Fruit fly (Drosophila melanogaster) whole organism, wandering third instar larva: ENCODE measurements around the gene CG11696.
"Not testable (repeated sequence)": the region's sequence is repeated elsewhere in the genome, so short reads cannot be mapped to it uniquely, and the experiment has no call there.

Experiments used
- Abd-B ChIP-seq: fragments of >200 bp; optimal IDR thresholded peaks from 2 replicates; lab custom pipeline; 2017; ENCODE audit warnings: missing biosample characterization, missing genetic modification characterization
- CG32264 ChIP-seq: fragments of 200-800 bp; sonication (Bioruptor generic); optimal IDR thresholded peaks from 2 replicates; lab custom pipeline; 2016; ENCODE audit warnings: missing biosample characterization, missing genetic modification characterization
- CG9705 ChIP-seq: fragments of 200-800 bp; sonication (Bioruptor generic); optimal IDR thresholded peaks from 2 replicates; lab custom pipeline; 2018; ENCODE audit warnings: missing biosample characterization, mild to moderate bottlenecking, missing genetic modification characterization
- CrebA ChIP-seq: fragments of 200-800 bp; sonication (Bioruptor generic); optimal IDR thresholded peaks from 2 replicates; lab custom pipeline; 2016; ENCODE audit warnings: missing biosample characterization, mild to moderate bottlenecking, missing genetic modification characterization, borderline replicate concordance
- Dfd ChIP-seq: fragments of >200 bp; optimal IDR thresholded peaks from 2 replicates; lab custom pipeline; 2017; ENCODE audit warnings: missing biosample characterization, missing genetic modification characterization
- Dif ChIP-seq: fragments of 200-275, 200-300 bp; sonication (Bioruptor generic); optimal IDR thresholded peaks from 2 replicates; lab custom pipeline; 2018; ENCODE audit warnings: missing biosample characterization, missing genetic modification characterization; ENCODE audit not compliant: partially characterized antibody
- GATAd ChIP-seq: sonication (Bioruptor generic); optimal IDR thresholded peaks from 2 replicates; lab custom pipeline; 2016; ENCODE audit warnings: missing biosample characterization, missing genetic modification characterization
- HLH106 ChIP-seq: fragments of 200-800 bp; optimal IDR thresholded peaks from 3 replicates; lab custom pipeline; 2019; ENCODE audit warnings: missing biosample characterization, mild to moderate bottlenecking, missing genetic modification characterization, moderate library complexity
- Hnf4 ChIP-seq: fragments of 200-800 bp; sonication (Bioruptor generic); optimal IDR thresholded peaks from 2 replicates; lab custom pipeline; 2016; ENCODE audit warnings: missing biosample characterization, mild to moderate bottlenecking, missing genetic modification characterization
- Hr78 ChIP-seq: fragments of >200 bp; optimal IDR thresholded peaks from 2 replicates; lab custom pipeline; 2017; ENCODE audit warnings: missing biosample characterization, missing genetic modification characterization
- Hr83 ChIP-seq: fragments of 200-300 bp; sonication (Bioruptor generic); optimal IDR thresholded peaks from 2 replicates; lab custom pipeline; 2016; ENCODE audit warnings: missing biosample characterization, mild to moderate bottlenecking, missing genetic modification characterization, moderate library complexity; ENCODE audit not compliant: poor library complexity, severe bottlenecking
- Jra ChIP-seq: sonication (Bioruptor generic); optimal IDR thresholded peaks from 2 replicates; lab custom pipeline; 2016; ENCODE audit warnings: missing biosample characterization, missing genetic modification characterization
- Mio ChIP-seq: sonication (Bioruptor generic); optimal IDR thresholded peaks from 2 replicates; lab custom pipeline; 2016; ENCODE audit warnings: missing biosample characterization, missing genetic modification characterization
- Myc ChIP-seq: fragments of >200 bp; optimal IDR thresholded peaks from 2 replicates; lab custom pipeline; 2017
- N ChIP-seq: fragments of >200 bp; optimal IDR thresholded peaks from 2 replicates; lab custom pipeline; 2018; ENCODE audit warnings: missing biosample characterization, missing external identifiers, missing genetic modification characterization
- OdsH ChIP-seq: fragments of 200-800 bp; sonication (Bioruptor generic); optimal IDR thresholded peaks from 2 replicates; lab custom pipeline; 2016; ENCODE audit warnings: missing biosample characterization, mild to moderate bottlenecking, missing genetic modification characterization
- Rel ChIP-seq, 2 experiments: fragments of 200-800 bp; sonication (Bioruptor generic) in 1 of 2; optimal IDR thresholded peaks; 2 replicates in 1 of 2; 3 replicates in 1 of 2; lab custom pipeline; 2016 to 2019; ENCODE audit warnings: mild to moderate bottlenecking in 2 of 2, missing biosample characterization in 2 of 2, missing genetic modification characterization in 2 of 2, moderate library complexity in 1 of 2
- Sp1 ChIP-seq: fragments of 200-800 bp; sonication (Bioruptor generic); optimal IDR thresholded peaks from 3 replicates; lab custom pipeline; 2019; ENCODE audit warnings: missing biosample characterization, mild to moderate bottlenecking, missing genetic modification characterization, moderate library complexity
- Vsx2 ChIP-seq: fragments of 200-300, 225-300 bp; sonication (Bioruptor generic); optimal IDR thresholded peaks from 2 replicates; lab custom pipeline; 2018; ENCODE audit warnings: missing biosample characterization, missing genetic modification characterization; ENCODE audit not compliant: partially characterized antibody
- br ChIP-seq: fragments of 200-800 bp; sonication (Bioruptor generic); optimal IDR thresholded peaks from 2 replicates; lab custom pipeline; 2016; ENCODE audit warnings: missing biosample characterization, missing genetic modification characterization
- brk ChIP-seq: fragments of 200-800 bp; sonication (Bioruptor generic); optimal IDR thresholded peaks from 2 replicates; lab custom pipeline; 2016; ENCODE audit warnings: missing biosample characterization, mild to moderate bottlenecking, missing genetic modification characterization
- dl ChIP-seq, 2 experiments: fragments of 175-275, 200-275 bp in 1 of 2; fragments of 200-275 bp in 1 of 2; sonication (Bioruptor generic); optimal IDR thresholded peaks; lab custom pipeline; 2018; ENCODE audit warnings: mild to moderate bottlenecking in 2 of 2, missing biosample characterization in 2 of 2, missing genetic modification characterization in 2 of 2, moderate library complexity in 2 of 2; ENCODE audit not compliant: partially characterized antibody in 2 of 2, insufficient read depth in 1 of 2
- dmrt93B ChIP-seq: fragments of 200-800 bp; sonication (Bioruptor generic); optimal IDR thresholded peaks from 2 replicates; lab custom pipeline; 2018; ENCODE audit warnings: missing biosample characterization, mild to moderate bottlenecking, missing genetic modification characterization
- dsf ChIP-seq: sonication (Bioruptor generic); optimal IDR thresholded peaks from 2 replicates; lab custom pipeline; 2016; ENCODE audit warnings: missing biosample characterization, missing genetic modification characterization, borderline replicate concordance
- ey ChIP-seq: fragments of 200-800 bp; sonication (Bioruptor generic); optimal IDR thresholded peaks from 2 replicates; lab custom pipeline; 2016; ENCODE audit warnings: missing biosample characterization, missing genetic modification characterization
- foxo ChIP-seq, 2 experiments: fragments of 200-800 bp; sonication (Bioruptor generic); optimal IDR thresholded peaks; 2 replicates in 1 of 2; 3 replicates in 1 of 2; lab custom pipeline; 2016 to 2017; ENCODE audit warnings: missing biosample characterization in 2 of 2, missing genetic modification characterization in 2 of 2
- fru ChIP-seq: fragments of 200-800 bp; sonication (Bioruptor generic); optimal IDR thresholded peaks from 3 replicates; lab custom pipeline; 2016; ENCODE audit warnings: missing biosample characterization, mild to moderate bottlenecking, missing genetic modification characterization
- h ChIP-seq: fragments of 200-800 bp; sonication (Bioruptor generic); optimal IDR thresholded peaks from 3 replicates; lab custom pipeline; 2016; ENCODE audit warnings: missing biosample characterization, mild to moderate bottlenecking, missing genetic modification characterization
- jim ChIP-seq: fragments of 175-275, 200-325 bp; sonication (Bioruptor generic); optimal IDR thresholded peaks from 2 replicates; lab custom pipeline; 2016; ENCODE audit warnings: missing biosample characterization, mild to moderate bottlenecking, missing genetic modification characterization
- lola ChIP-seq: fragments of >200 bp; optimal IDR thresholded peaks from 2 replicates; lab custom pipeline; 2017; ENCODE audit warnings: missing biosample characterization, missing genetic modification characterization
- pan ChIP-seq: fragments of >200 bp; optimal IDR thresholded peaks from 2 replicates; lab custom pipeline; 2017
- psq ChIP-seq: fragments of 200-800 bp; sonication (Bioruptor generic); optimal IDR thresholded peaks from 3 replicates; lab custom pipeline; 2017; ENCODE audit warnings: missing biosample characterization, mild to moderate bottlenecking, missing genetic modification characterization, moderate library complexity
- rgr ChIP-seq: fragments of 200-800 bp; sonication (Bioruptor generic); optimal IDR thresholded peaks from 3 replicates; lab custom pipeline; 2016; ENCODE audit warnings: missing biosample characterization, mild to moderate bottlenecking, missing genetic modification characterization
- sage ChIP-seq: fragments of 200-800 bp; sonication (Bioruptor generic); optimal IDR thresholded peaks from 2 replicates; lab custom pipeline; 2016; ENCODE audit warnings: missing biosample characterization, mild to moderate bottlenecking, missing genetic modification characterization
- sv ChIP-seq: fragments of 200-800 bp; sonication (Bioruptor generic); optimal IDR thresholded peaks from 3 replicates; lab custom pipeline; 2016; ENCODE audit warnings: missing biosample characterization, missing genetic modification characterization
- tai ChIP-seq: sonication (Bioruptor generic); optimal IDR thresholded peaks from 2 replicates; lab custom pipeline; 2016; ENCODE audit warnings: missing biosample characterization, missing genetic modification characterization
- usp ChIP-seq: fragments of >200 bp; optimal IDR thresholded peaks from 2 replicates; lab custom pipeline; 2017; ENCODE audit warnings: missing biosample characterization, missing genetic modification characterization
- woc ChIP-seq: sonication (Bioruptor generic); optimal IDR thresholded peaks from 2 replicates; lab custom pipeline; 2016; ENCODE audit warnings: missing biosample characterization, mild to moderate bottlenecking, missing genetic modification characterization

CG11696 gene

DNA sequence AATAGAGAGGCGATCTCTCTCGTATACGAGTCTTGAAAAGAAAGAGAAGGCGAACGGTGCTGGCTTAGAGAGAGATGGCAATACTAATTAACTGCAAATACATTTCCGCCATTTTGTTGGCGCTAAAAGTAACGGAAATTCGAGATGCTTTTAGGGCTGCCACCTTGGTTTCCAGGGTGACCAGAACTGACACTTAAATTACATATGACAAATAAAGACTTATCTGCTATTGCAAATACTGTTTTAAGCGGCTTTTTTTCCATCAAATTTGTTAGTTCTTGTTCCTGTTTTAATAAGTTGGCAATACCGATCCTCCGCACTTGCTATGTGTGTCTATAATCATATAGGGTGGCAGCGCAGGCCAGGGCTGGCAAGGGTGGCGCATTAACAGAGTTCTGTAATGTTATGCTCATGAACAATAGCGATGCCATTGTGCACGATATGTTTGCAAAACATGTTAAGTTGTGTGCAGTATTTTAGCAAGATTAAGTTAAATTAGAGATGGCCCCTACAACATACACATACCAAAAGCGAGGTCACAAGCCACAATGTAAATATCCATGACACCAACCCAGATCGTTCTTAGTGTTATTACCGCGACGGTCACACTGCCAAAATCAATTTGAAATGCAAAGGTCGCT lies 6.8 kb downstream of the CG11696 start, which contains the start of gene nod (continued):
- TF ChIP-seq foxo (GFP tag; optimal IDR thresholded peaks at IDR 0.05; lab: Kevin White, UChicago) (peak in 1 of 2 experiments; percentile 71), tai (GFP tag; lab: Kevin White, UChicago) (no peak), Sp1 (GFP tag; lab: Kevin White, UChicago) (peak; percentile 43), dsf (GFP tag; lab: Kevin White, UChicago) (no peak)

DNA sequence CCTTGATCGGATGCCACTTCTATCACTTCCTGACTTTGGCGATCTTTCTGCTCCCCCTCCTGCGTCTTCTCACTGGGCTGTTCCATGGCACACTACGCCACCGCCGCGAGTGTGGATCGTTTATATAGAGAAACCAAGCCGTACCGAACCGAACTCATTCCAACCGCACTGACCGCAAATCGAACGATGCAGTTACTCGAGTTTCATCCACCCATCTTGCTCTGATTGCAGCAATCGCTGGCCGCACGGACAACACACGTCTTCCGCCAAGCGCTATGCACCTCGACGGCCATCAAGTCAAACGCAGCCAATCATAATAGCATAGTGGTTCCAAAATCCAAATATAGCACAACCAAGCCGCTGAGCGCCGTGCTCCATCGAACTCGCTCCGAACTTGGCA lies 10.5 kb downstream of the CG11696 start, which contains the start of gene pkm:
Gene pkm (minus strand): TSS at position 101 of the 400 bp plus-strand sequence.
- no peak for TF ChIP-seq Hnf4
- TF ChIP-seq br, result no peak
- no peak for TF ChIP-seq Jra
- TF ChIP-seq ey (GFP tag; lab: Kevin White, UChicago), result no peak
- TF ChIP-seq CrebA, result no peak
- TF ChIP-seq woc (GFP tag; lab: Kevin White, UChicago), result no peak

DNA sequence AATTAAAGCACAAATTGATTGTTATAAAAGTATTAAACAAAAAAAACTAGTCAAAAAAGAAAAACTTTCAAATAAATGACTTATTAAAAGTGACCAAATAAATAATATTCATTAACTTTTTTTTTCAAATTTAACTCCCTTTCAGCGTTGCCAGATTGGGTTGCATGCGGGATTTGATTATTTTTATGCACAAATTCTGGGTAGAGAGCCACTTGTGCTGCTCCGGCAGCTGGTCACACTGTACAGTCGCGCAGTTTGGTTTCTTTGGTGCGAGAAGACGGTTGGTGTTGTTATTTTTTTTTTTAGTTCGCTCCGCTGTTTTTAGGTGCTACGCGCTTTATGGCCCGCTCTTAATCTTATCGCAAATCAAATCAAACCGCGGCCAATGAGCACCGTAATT lies 26.1 kb downstream of the CG11696 start, which contains the start of gene rho-4:
Gene rho-4 (plus strand): TSS at position 250 of the 400 bp plus-strand sequence.
- not testable (repeated sequence) for TF ChIP-seq OdsH, usp, N (GFP tag; lab: Kevin White, UChicago)

DNA sequence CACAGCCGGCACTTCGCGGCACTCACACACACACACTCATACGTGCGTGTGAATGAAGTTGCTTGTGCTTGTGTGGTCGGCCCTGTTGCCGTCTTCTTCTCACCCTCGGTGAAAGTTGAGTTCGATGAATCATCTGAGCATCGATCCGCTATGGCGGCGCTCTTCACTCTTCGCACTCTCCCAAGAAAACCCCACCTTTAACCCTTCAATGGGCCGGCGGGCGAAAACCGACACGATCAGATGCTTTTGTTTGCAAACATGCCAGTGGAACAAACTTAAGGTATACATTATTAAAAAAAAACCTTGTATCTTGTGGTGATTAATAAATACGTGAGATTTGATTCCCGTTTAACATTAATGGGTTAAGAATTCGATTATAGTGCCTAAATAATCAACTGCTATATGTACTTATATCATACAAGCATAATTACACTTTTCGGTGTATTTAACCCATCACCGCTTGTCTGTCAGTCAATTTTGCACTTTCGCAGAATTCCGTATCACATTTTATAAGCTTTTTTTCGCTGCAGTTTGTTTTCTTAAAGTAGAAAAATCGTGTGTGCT lies 27.3 kb downstream of the CG11696 start:
- TF ChIP-seq h (GFP tag; lab: Kevin White, UChicago) (peak; percentile 55), CrebA (no peak), woc (GFP tag; lab: Kevin White, UChicago) (peak; percentile 59), pan (no peak), N (GFP tag; lab: Kevin White, UChicago) (no peak), foxo (GFP tag; optimal IDR thresholded peaks at IDR 0.05; lab: Kevin White, UChicago) (peak in 1 of 2 experiments; percentile 26), dmrt93B (no peak), Jra (peak; percentile 74), Sp1 (GFP tag; lab: Kevin White, UChicago) (peak; percentile 38), sv (GFP tag; lab: Kevin White, UChicago) (no peak), brk (GFP tag; lab: Kevin White, UChicago) (no peak), fru (GFP tag; lab: Kevin White, UChicago) (no peak), Hnf4 (peak; percentile 31), HLH106 (tag; lab: Kevin White, UChicago) (peak; percentile 36), rgr (peak; percentile 41), Hr78 (GFP tag; lab: Kevin White, UChicago) (no peak), tai (GFP tag; lab: Kevin White, UChicago) (no peak), Mio (GFP tag; lab: Kevin White, UChicago) (no peak), Dfd (GFP tag; lab: Kevin White, UChicago) (no peak), br (peak; percentile 62), lola (no peak), jim (GFP tag; lab: Kevin White, UChicago) (no peak), Myc (lab: Kevin White, UChicago) (no peak), Rel (GFP tag; optimal IDR thresholded peaks at IDR 0.05; lab: Kevin White, UChicago) (no peak), Rel (tag; optimal IDR thresholded peaks at IDR 0.05; lab: Kevin White, UChicago) (peak; percentile 65), OdsH (GFP tag; lab: Kevin White, UChicago) (no peak), sage (GFP tag; lab: Kevin White, UChicago) (peak; percentile 47), Vsx2 (GFP tag; lab: Kevin White, UChicago) (no peak), Abd-B (no peak), psq (GFP tag; lab: Kevin White, UChicago) (peak; percentile 32), dl (GFP tag; optimal IDR thresholded peaks at IDR 0.05; lab: Kevin White, UChicago; ENCODE audit: insufficient read depth in 1 of 2, partially characterized antibody in 2 of 2) (no peak), Hr83 (no peak), CG9705 (no peak), ey (GFP tag; lab: Kevin White, UChicago) (peak; percentile 51), GATAd (no peak), dsf (GFP tag; lab: Kevin White, UChicago) (no peak), Dif (GFP tag; lab: Kevin White, UChicago) (no peak), CG32264 (GFP tag; lab: Kevin White, UChicago) (no peak), usp (GFP tag; lab: Kevin White, UChicago) (no peak)
